Worm (Caenorhabditis elegans) whole organism, L4 larva: ENCODE measurements around the gene ubxn-4.

Experiments used
- F37D6.2 ChIP-seq: sonication (generic microtip); optimal IDR thresholded peaks from 2 replicates; lab custom pipeline; 2016; ENCODE audit warnings: mild to moderate bottlenecking, missing genetic modification characterization, missing compliant biosample characterization
- R02D3.7 ChIP-seq: fragments of 150-350 bp; sonication (generic microtip); optimal IDR thresholded peaks from 3 replicates; lab custom pipeline; 2014; ENCODE audit warnings: missing biosample characterization, missing genetic modification characterization
- T26A8.4 ChIP-seq: fragments of 200-800 bp; sonication (Bioruptor generic); IDR thresholded peaks from 2 replicates; pipeline ENCODE4 v1.3.6; 2022; ENCODE audit warnings: missing genetic modification characterization, missing compliant biosample characterization
- Y105C5A.15 ChIP-seq: fragments of 200-800 bp; sonication (Bioruptor generic); IDR thresholded peaks from 2 replicates; pipeline ENCODE4 v1.3.6; 2022; ENCODE audit warnings: missing genetic modification characterization, missing compliant biosample characterization
- Y48G9A.11 ChIP-seq: fragments of 200-800 bp; sonication (Bioruptor generic); IDR thresholded peaks from 2 replicates; pipeline ENCODE4 v1.3.6; 2022; ENCODE audit warnings: missing genetic modification reagents, missing genetic modification characterization, missing compliant biosample characterization
- Y5F2A.4 ChIP-seq: fragments of 200-800 bp; sonication (Bioruptor generic); optimal IDR thresholded peaks from 2 replicates; lab custom pipeline; 2018; ENCODE audit warnings: mild to moderate bottlenecking, missing genetic modification characterization, missing compliant biosample characterization
- ZK546.5 ChIP-seq, 2 experiments: sonication (generic microtip); optimal IDR thresholded peaks; 2 replicates each; lab custom pipeline; 2017; ENCODE audit warnings: missing biosample characterization in 2 of 2, missing genetic modification characterization in 2 of 2
- aha-1 ChIP-seq: fragments of 150-350 bp; peaks from one replicate; lab custom pipeline; 2014; ENCODE audit warnings: missing biosample characterization, missing genetic modification characterization
- arid-1 ChIP-seq: fragments of 200-800 bp; sonication (Bioruptor generic); conservative IDR thresholded peaks from 2 replicates; pipeline ENCODE4 v1.3.6; 2022; ENCODE audit warnings: missing genetic modification reagents, missing genetic modification characterization, missing compliant biosample characterization
- attf-4 ChIP-seq: sonication (generic microtip); optimal IDR thresholded peaks from 3 replicates; lab custom pipeline; 2017; ENCODE audit warnings: missing biosample characterization, missing genetic modification characterization
- ceh-32 ChIP-seq: sonication (generic microtip); optimal IDR thresholded peaks from 2 replicates; lab custom pipeline; 2016; ENCODE audit warnings: mild to moderate bottlenecking, missing genetic modification characterization, missing compliant biosample characterization; ENCODE audit not compliant: poor library complexity
- ceh-62 ChIP-seq: sonication (generic microtip); optimal IDR thresholded peaks from 2 replicates; lab custom pipeline; 2017; ENCODE audit warnings: missing biosample characterization, missing genetic modification characterization
- ceh-82 ChIP-seq: sonication (generic microtip); optimal IDR thresholded peaks from 2 replicates; lab custom pipeline; 2017; ENCODE audit warnings: missing biosample characterization, missing genetic modification characterization
- cey-2 ChIP-seq: sonication (generic microtip); optimal IDR thresholded peaks from 3 replicates; lab custom pipeline; 2017; ENCODE audit warnings: missing genetic modification characterization, mild to moderate bottlenecking, missing compliant biosample characterization, antibody characterized with exemption, borderline replicate concordance; ENCODE audit not compliant: insufficient read depth
- ctbp-1 ChIP-seq: fragments of 200-800 bp; sonication (Bioruptor generic); IDR thresholded peaks from 2 replicates; pipeline ENCODE4 v1.3.6; 2022; ENCODE audit warnings: missing genetic modification reagents, missing genetic modification characterization, missing compliant biosample characterization
- daf-12 ChIP-seq: fragments of 150-350 bp; optimal IDR thresholded peaks from 2 replicates; lab custom pipeline; 2014; ENCODE audit warnings: missing biosample characterization, missing genetic modification reagents, missing genetic modification characterization
- daf-19 ChIP-seq: fragments of 200-800 bp; sonication (Bioruptor generic); conservative IDR thresholded peaks from 2 replicates; pipeline ENCODE4 v1.3.6; 2022; ENCODE audit warnings: missing genetic modification characterization, missing compliant biosample characterization
- dmd-6 ChIP-seq: fragments of 200-800 bp; sonication (Bioruptor generic); IDR thresholded peaks from 2 replicates; pipeline ENCODE4 v1.3.6; 2022; ENCODE audit warnings: missing genetic modification reagents, missing genetic modification characterization, missing compliant biosample characterization
- dmd-8 ChIP-seq: fragments of 200-800 bp; sonication (Bioruptor generic); IDR thresholded peaks from 2 replicates; pipeline ENCODE4 v1.3.6; 2022; ENCODE audit warnings: missing genetic modification characterization, missing compliant biosample characterization
- dve-1 ChIP-seq: sonication (generic microtip); optimal IDR thresholded peaks from 2 replicates; lab custom pipeline; 2017; ENCODE audit warnings: antibody characterized with exemption, mild to moderate bottlenecking, missing genetic modification characterization, missing compliant biosample characterization; ENCODE audit not compliant: insufficient read depth
- egl-27 ChIP-seq: sonication (generic microtip); optimal IDR thresholded peaks from 3 replicates; lab custom pipeline; 2017; ENCODE audit warnings: missing biosample characterization, missing genetic modification reagents, missing genetic modification characterization
- fos-1 ChIP-seq: fragments of 150-350 bp; optimal IDR thresholded peaks from 2 replicates; lab custom pipeline; 2014; ENCODE audit warnings: missing biosample characterization, missing genetic modification characterization
- hif-1 ChIP-seq, 2 experiments: sonication (generic microtip); optimal IDR thresholded peaks; 2 replicates each; lab custom pipeline; 2016 to 2017; ENCODE audit warnings: missing compliant biosample characterization in 2 of 2, missing genetic modification characterization in 2 of 2, missing genetic modification reagents in 2 of 2, missing genotype in 2 of 2, mild to moderate bottlenecking in 1 of 2
- hlh-30 ChIP-seq: sonication (generic microtip); optimal IDR thresholded peaks from 2 replicates; lab custom pipeline; 2017; ENCODE audit warnings: antibody characterized with exemption, mild to moderate bottlenecking, missing genetic modification characterization, missing compliant biosample characterization; ENCODE audit not compliant: insufficient read depth
- lin-1 ChIP-seq: fragments of 200-800 bp; sonication (Bioruptor generic); IDR thresholded peaks from 2 replicates; pipeline ENCODE4 v1.3.6; 2022; ENCODE audit warnings: missing genetic modification reagents, missing genetic modification characterization, missing compliant biosample characterization
- lin-13 ChIP-seq: fragments of 150-350 bp; optimal IDR thresholded peaks from 2 replicates; lab custom pipeline; 2014; ENCODE audit warnings: missing biosample characterization, missing genetic modification reagents, missing genetic modification characterization
- lin-15B ChIP-seq: fragments of 150-350 bp; sonication (generic microtip); optimal IDR thresholded peaks from 3 replicates; lab custom pipeline; 2014; ENCODE audit warnings: missing biosample characterization, missing genetic modification characterization
- lin-29 ChIP-seq: fragments of 200-800 bp; sonication (Bioruptor generic); IDR thresholded peaks from 2 replicates; pipeline ENCODE4 v1.3.6; 2022; ENCODE audit warnings: missing genetic modification reagents, missing genetic modification characterization, missing compliant biosample characterization
- lir-3 ChIP-seq: sonication (generic microtip); optimal IDR thresholded peaks from 2 replicates; lab custom pipeline; 2016; ENCODE audit warnings: mild to moderate bottlenecking, missing genetic modification characterization, missing compliant biosample characterization
- lsy-2 ChIP-seq, 2 experiments: fragments of 150-350 bp in 1 of 2; sonication (generic microtip) in 1 of 2; optimal IDR thresholded peaks; 2 replicates each; lab custom pipeline; 2014 to 2017; ENCODE audit warnings: missing biosample characterization in 2 of 2, missing genetic modification characterization in 2 of 2
- madf-9 ChIP-seq: fragments of 200-800 bp; sonication (Bioruptor generic); conservative IDR thresholded peaks from 2 replicates; pipeline ENCODE4 v1.3.6; 2022; ENCODE audit warnings: missing genetic modification reagents, missing genetic modification characterization, missing compliant biosample characterization
- mdl-1 ChIP-seq, 2 experiments: fragments of 150-350 bp in 1 of 2; sonication (generic microtip) in 1 of 2; optimal IDR thresholded peaks; 2 replicates each; lab custom pipeline; 2014 to 2017; ENCODE audit warnings: missing biosample characterization in 2 of 2, missing genetic modification characterization in 2 of 2
- mep-1 ChIP-seq: fragments of 150-350 bp; sonication (generic microtip); optimal IDR thresholded peaks from 3 replicates; lab custom pipeline; 2014; ENCODE audit warnings: missing biosample characterization, missing genetic modification characterization
- mes-2 ChIP-seq: sonication (generic microtip); optimal IDR thresholded peaks from 2 replicates; lab custom pipeline; 2016; ENCODE audit warnings: missing genotype, mild to moderate bottlenecking, missing genetic modification characterization, missing compliant biosample characterization; ENCODE audit not compliant: poor library complexity, severe bottlenecking
- mxl-2 ChIP-seq: fragments of 200-800 bp; sonication (Bioruptor generic); conservative IDR thresholded peaks from 2 replicates; pipeline ENCODE4 v1.3.6; 2022; ENCODE audit warnings: missing genetic modification reagents, missing genetic modification characterization, missing compliant biosample characterization
- mxl-3 ChIP-seq: fragments of 200-800 bp; sonication (Bioruptor generic); optimal IDR thresholded peaks from 2 replicates; lab custom pipeline; 2018; ENCODE audit warnings: mild to moderate bottlenecking, missing genetic modification characterization, missing compliant biosample characterization
- nhr-102 ChIP-seq: sonication (generic microtip); optimal IDR thresholded peaks from 2 replicates; lab custom pipeline; 2016; ENCODE audit warnings: mild to moderate bottlenecking, missing genetic modification characterization, moderate library complexity, missing compliant biosample characterization
- nhr-28 ChIP-seq: fragments of 150-350 bp; optimal IDR thresholded peaks from 2 replicates; lab custom pipeline; 2014; ENCODE audit warnings: missing biosample characterization, missing genetic modification characterization
- nhr-42 ChIP-seq: fragments of 200-800 bp; sonication (Bioruptor generic); IDR thresholded peaks from 2 replicates; pipeline ENCODE4 v1.3.6; 2022; ENCODE audit warnings: missing genetic modification characterization, missing compliant biosample characterization
- nhr-76 ChIP-seq: fragments of 150-350 bp; optimal IDR thresholded peaks from 2 replicates; lab custom pipeline; 2014; ENCODE audit warnings: missing biosample characterization, missing genetic modification characterization
- php-3 ChIP-seq: fragments of 200-800 bp; sonication (Bioruptor generic); IDR thresholded peaks from 2 replicates; pipeline ENCODE4 v1.3.6; 2022; ENCODE audit warnings: missing genetic modification reagents, missing genetic modification characterization, missing compliant biosample characterization
- rbr-2 ChIP-seq: sonication (generic microtip); optimal IDR thresholded peaks from 2 replicates; lab custom pipeline; 2016; ENCODE audit warnings: missing genotype, missing genetic modification characterization, missing compliant biosample characterization
- saeg-2 ChIP-seq: fragments of 200-800 bp; sonication (Bioruptor generic); IDR thresholded peaks from 2 replicates; pipeline ENCODE4 v1.3.6; 2022; ENCODE audit warnings: missing genetic modification reagents, missing genetic modification characterization, missing compliant biosample characterization
- sdz-12 ChIP-seq: fragments of 200-800 bp; sonication (Bioruptor generic); optimal IDR thresholded peaks from 2 replicates; lab custom pipeline; 2018; ENCODE audit warnings: mild to moderate bottlenecking, missing genetic modification characterization, missing compliant biosample characterization
- skn-1 ChIP-seq: fragments of 150-350 bp; optimal IDR thresholded peaks from 2 replicates; lab custom pipeline; 2014; ENCODE audit warnings: missing biosample characterization, missing genetic modification characterization
- snpc-1.2 ChIP-seq: fragments of 200-800 bp; sonication (Bioruptor generic); IDR thresholded peaks from 2 replicates; pipeline ENCODE4 v1.3.6; 2022; ENCODE audit warnings: missing genetic modification reagents, missing genetic modification characterization, missing compliant biosample characterization
- snpc-4 ChIP-seq: fragments of 150-350 bp; optimal IDR thresholded peaks from 2 replicates; lab custom pipeline; 2014; ENCODE audit warnings: missing biosample characterization, missing genetic modification characterization
- tag-97 ChIP-seq: fragments of 200-800 bp; sonication (Bioruptor generic); IDR thresholded peaks from 2 replicates; pipeline ENCODE4 v1.3.6; 2022; ENCODE audit warnings: missing genetic modification characterization, missing compliant biosample characterization
- unc-39 ChIP-seq: sonication (generic microtip); optimal IDR thresholded peaks from 2 replicates; lab custom pipeline; 2017; ENCODE audit warnings: missing biosample characterization, missing genetic modification characterization
- zip-2 ChIP-seq: fragments of 150-350 bp; optimal IDR thresholded peaks from 2 replicates; lab custom pipeline; 2014; ENCODE audit warnings: missing biosample characterization, missing genetic modification characterization
- ztf-11 ChIP-seq: fragments of 150-350 bp; optimal IDR thresholded peaks from 2 replicates; lab custom pipeline; 2014; ENCODE audit warnings: missing biosample characterization, missing genetic modification characterization

ubxn-4 gene

ce11 chrIII:8443557-8444131 is 38.3 kb upstream of the ubxn-4 start, which contains the start of gene ufbp-1 (continued):
- TF ChIP-seq F37D6.2 (tag; lab: Kevin White, UChicago) (peak; percentile 8), lir-3 (no peak), egl-27 (no peak), rbr-2 (tag; lab: Kevin White, UChicago) (peak; percentile 26), ZK546.5 (tag; optimal IDR thresholded peaks at IDR 0.05; lab: Kevin White, UChicago) (no peak), mxl-2 (GFP tag; lab: Robert Waterston, UW) (no peak), mep-1 (tag; lab: Kevin White, UChicago) (peak; percentile 96), skn-1 (tag; lab: Kevin White, UChicago) (no peak), Y105C5A.15 (GFP tag; lab: Robert Waterston, UW) (no peak), fos-1 (tag; lab: Kevin White, UChicago) (no peak), ctbp-1 (GFP tag; lab: Robert Waterston, UW) (peak; percentile 82), lin-15B (no peak), lin-29 (GFP tag; lab: Robert Waterston, UW) (peak; percentile 41; the same call in 1 of the 2 replicates), ceh-82 (no peak), aha-1 (tag; lab: Kevin White, UChicago) (no peak), ceh-62 (tag; lab: Kevin White, UChicago) (no peak), arid-1 (GFP tag; lab: Robert Waterston, UW) (peak; percentile 82), nhr-76 (no peak), zip-2 (tag; lab: Kevin White, UChicago) (peak; percentile 38), daf-12 (no peak), hlh-30 (tag; lab: Kevin White, UChicago) (peak; percentile 34), snpc-4 (tag; lab: Kevin White, UChicago) (no peak), dmd-6 (peak; percentile 51; the same call in 1 of the 2 replicates), Y48G9A.11 (GFP tag; lab: Robert Waterston, UW) (peak; percentile 79), R02D3.7 (no peak), mxl-3 (GFP tag; lab: Kevin White, UChicago) (peak; percentile 49), tag-97 (no peak), ztf-11 (no peak), lsy-2 (tag; optimal IDR thresholded peaks at IDR 0.05; lab: Kevin White, UChicago) (peak in 1 of 2 experiments; percentile 93), cey-2 (tag; lab: Kevin White, UChicago) (no peak), dmd-8 (GFP tag; lab: Robert Waterston, UW) (no peak), lin-13 (peak; percentile 84), Y5F2A.4 (GFP tag; lab: Kevin White, UChicago) (peak; percentile 77), php-3 (GFP tag; lab: Robert Waterston, UW) (peak; percentile 79), snpc-1.2 (peak; percentile 70), nhr-102 (tag; lab: Kevin White, UChicago) (peak; percentile 68), mes-2 (tag; lab: Kevin White, UChicago) (peak; percentile 85), T26A8.4 (GFP tag; lab: Robert Waterston, UW) (peak; percentile 87; the same call in 1 of the 2 replicates), lin-1 (GFP tag; lab: Robert Waterston, UW) (peak; percentile 90), nhr-28 (tag; lab: Kevin White, UChicago) (peak; percentile 14), saeg-2 (GFP tag; lab: Robert Waterston, UW) (peak; percentile 74), madf-9 (0 out of 2 replicates have a peak, but pooled peaks have one; percentile 24), hif-1 (tag; optimal IDR thresholded peaks at IDR 0.05; lab: Kevin White, UChicago) (peak in 1 of 2 experiments; percentile 52), mdl-1 (tag; optimal IDR thresholded peaks at IDR 0.05; lab: Kevin White, UChicago) (no peak), daf-19 (peak; percentile 85), unc-39 (tag; lab: Kevin White, UChicago) (no peak), nhr-42 (GFP tag; lab: Robert Waterston, UW) (peak; percentile 84), dve-1 (tag; lab: Kevin White, UChicago) (peak; percentile 89), attf-4 (tag; lab: Kevin White, UChicago) (peak; percentile 42), ceh-32 (no peak), sdz-12 (GFP tag; lab: Kevin White, UChicago) (peak; percentile 87)
